Fruit fly (Drosophila melanogaster) S2 (cell line): ENCODE data around the gene Prosbeta4R1.

Experiments
- CG8478 ChIP-seq: fragments of >200 bp; optimal IDR thresholded peaks from 2 replicates; lab custom pipeline; 2018
- CTCF ChIP-seq, 2 experiments: fragments of >200 bp; optimal IDR thresholded peaks; 2 replicates each; lab custom pipeline; 2018

dm6 chr2L:2636326-2637001, 16.4 kb upstream of the Prosbeta4R1 start:
- no peak for TF ChIP-seq CTCF (optimal IDR thresholded peaks at IDR 0.05; lab: Kevin White, UChicago)
- no peak for TF ChIP-seq CG8478
